Fruit fly (Drosophila melanogaster) whole organism, adult: ENCODE data around the gene CG43894.

Experiments used
- CG1620 ChIP-seq: fragments of 200-800 bp; sonication (Bioruptor generic); optimal IDR thresholded peaks from 2 replicates; lab custom pipeline; 2016; ENCODE audit warnings: missing biosample characterization, missing genetic modification characterization
- CG5204 ChIP-seq: fragments of 200-800 bp; sonication (Bioruptor generic); optimal IDR thresholded peaks from 2 replicates; lab custom pipeline; 2016; ENCODE audit warnings: missing biosample characterization, missing genetic modification characterization
- CG7045 ChIP-seq: fragments of 200-800 bp; sonication (Bioruptor generic); optimal IDR thresholded peaks from 2 replicates; lab custom pipeline; 2017; ENCODE audit warnings: missing biosample characterization, mild to moderate bottlenecking, missing genetic modification characterization
- CG7101 ChIP-seq: fragments of 200-800 bp; sonication (Bioruptor generic); optimal IDR thresholded peaks from 2 replicates; lab custom pipeline; 2018; ENCODE audit warnings: missing biosample characterization, mild to moderate bottlenecking, missing genetic modification characterization, moderate library complexity
- Mnt ChIP-seq: fragments of 200-800 bp; sonication (Bioruptor generic); optimal IDR thresholded peaks from 2 replicates; lab custom pipeline; 2016; ENCODE audit warnings: missing biosample characterization, mild to moderate bottlenecking, missing genetic modification characterization
- bab1 ChIP-seq: fragments of 200-800 bp; sonication (Bioruptor generic); optimal IDR thresholded peaks from 3 replicates; lab custom pipeline; 2019; ENCODE audit warnings: missing biosample characterization, mild to moderate bottlenecking, missing genetic modification characterization, moderate library complexity
- kay ChIP-seq: fragments of 200-800 bp; sonication (Bioruptor generic); peaks from one replicate; lab custom pipeline; 2016; ENCODE audit warnings: missing biosample characterization, missing genetic modification characterization, borderline replicate concordance
- ovo ChIP-seq: fragments of 200-800 bp; sonication (Bioruptor generic); optimal IDR thresholded peaks from 2 replicates; lab custom pipeline; 2016; ENCODE audit warnings: missing biosample characterization, missing genetic modification characterization
- toe ChIP-seq: fragments of 200-800 bp; sonication (Bioruptor generic); optimal IDR thresholded peaks from 2 replicates; lab custom pipeline; 2016; ENCODE audit warnings: missing biosample characterization, missing genetic modification characterization

- no peak for TF ChIP-seq Mnt (GFP tag; lab: Kevin White, UChicago)
- no peak for TF ChIP-seq toe
- TF ChIP-seq kay (GFP tag; lab: Kevin White, UChicago): peak; percentile 43
- no peak for TF ChIP-seq CG7045
- TF ChIP-seq CG5204: no peak
- no peak for TF ChIP-seq CG7101 (tag; lab: Kevin White, UChicago)
- no peak for TF ChIP-seq CG1620
- no peak for TF ChIP-seq ovo
- TF ChIP-seq bab1 (GFP tag; lab: Kevin White, UChicago): no peak
Measured at dm6 chr3L:12839882-12840281, 49.7 kb upstream of the CG43894 start.
